Worm (Caenorhabditis elegans): ENCODE measurements around the gene C12D8.13.

ce11 chrV:10241121-10241803, 20.8 kb upstream of the C12D8.13 start, which contains the start of the genes C12D8.21 and col-148:
- TF ChIP-seq pqm-1 (tag; optimal IDR thresholded peaks at IDR 0.05): no peak
- no peak for TF ChIP-seq nhr-76 (tag; optimal IDR thresholded peaks at IDR 0.05)
- TF ChIP-seq dmd-8 (GFP tag; IDR thresholded peaks at IDR 0.05): no peak
- TF ChIP-seq zfp-3 (GFP tag; conservative IDR thresholded peaks at IDR 0.05): no peak
- TF ChIP-seq ztf-11 (tag; optimal IDR thresholded peaks at IDR 0.05): no peak
- no peak for TF ChIP-seq Y48G9A.11 (GFP tag; IDR thresholded peaks at IDR 0.05)
- TF ChIP-seq ceh-82 (tag; optimal IDR thresholded peaks at IDR 0.05): no peak
- TF ChIP-seq nhr-77 (tag; optimal IDR thresholded peaks at IDR 0.05): no peak
- TF ChIP-seq sdz-12 (GFP tag; optimal IDR thresholded peaks at IDR 0.05): no peak
- TF ChIP-seq lin-15B (tag; optimal IDR thresholded peaks at IDR 0.05): no peak
- no peak for TF ChIP-seq egl-27 (tag; optimal IDR thresholded peaks at IDR 0.05)
- no peak for TF ChIP-seq nhr-42 (GFP tag; IDR thresholded peaks at IDR 0.05)
- no peak for TF ChIP-seq dpl-1 (GFP tag; optimal IDR thresholded peaks at IDR 0.05)
